Fruit fly (Drosophila melanogaster) whole organism, adult: ENCODE results near the gene Smyd5.

Source experiments
- CG1620 ChIP-seq: fragments of 200-800 bp; sonication (Bioruptor generic); optimal IDR thresholded peaks from 2 replicates; lab custom pipeline; 2016; ENCODE audit warnings: missing biosample characterization, missing genetic modification characterization
- toe ChIP-seq: fragments of 200-800 bp; sonication (Bioruptor generic); optimal IDR thresholded peaks from 2 replicates; lab custom pipeline; 2016; ENCODE audit warnings: missing biosample characterization, missing genetic modification characterization

DNA sequence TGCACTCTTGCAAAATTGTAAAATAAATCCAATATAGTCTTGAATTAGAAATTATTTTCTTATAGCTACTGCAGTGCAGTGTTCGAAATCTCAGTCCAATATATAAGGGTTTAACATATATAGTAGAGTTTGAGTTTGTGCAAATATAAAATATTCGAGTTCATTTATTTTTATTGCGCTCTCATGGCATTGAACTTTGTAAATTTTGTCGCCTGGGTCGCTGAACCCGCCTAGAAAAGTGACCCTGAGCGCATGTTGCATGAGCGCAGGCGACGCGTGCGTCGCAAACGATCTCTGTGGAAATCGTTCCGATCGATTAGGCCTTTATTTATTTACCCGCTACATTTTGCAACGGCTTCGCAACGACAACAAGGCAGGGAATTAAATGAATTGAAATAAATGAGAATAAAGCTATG, 18.6 kb downstream of the Smyd5 start:
- TF ChIP-seq CG1620 (GFP tag; lab: Kevin White, UChicago): no peak
- TF ChIP-seq toe: no peak
